Fruit fly (Drosophila melanogaster) whole organism, embryonic: ENCODE data around the gene CG7806.

Source experiments
- Abd-B ChIP-seq: fragments of 200-800 bp; sonication (Bioruptor generic); optimal IDR thresholded peaks from 2 replicates; lab custom pipeline; 2018; ENCODE audit warnings: missing biosample characterization, mild to moderate bottlenecking, missing genetic modification characterization, moderate library complexity
- Adf1 ChIP-seq: fragments of 200-800 bp; sonication (Bioruptor generic); IDR thresholded peaks from 2 replicates; pipeline ENCODE4 v1.3.6; 2022; ENCODE audit warnings: missing biosample characterization, missing genetic modification characterization
- Antp ChIP-seq: fragments of 200-800 bp; sonication (Bioruptor generic); optimal IDR thresholded peaks from 3 replicates; lab custom pipeline; 2016; ENCODE audit warnings: missing biosample characterization, missing genetic modification characterization
- Blimp-1 ChIP-seq: fragments of 200-800 bp; sonication (Bioruptor generic); optimal IDR thresholded peaks from 3 replicates; lab custom pipeline; 2018; ENCODE audit warnings: missing biosample characterization, missing genetic modification characterization, mild to moderate bottlenecking, moderate library complexity, missing genetic modification reagents
- CG10209 ChIP-seq: fragments of 200-800 bp; sonication (Bioruptor generic); optimal IDR thresholded peaks from 3 replicates; lab custom pipeline; 2017; ENCODE audit warnings: missing biosample characterization, mild to moderate bottlenecking, missing genetic modification characterization, missing genetic modification reagents
- CG11085 ChIP-seq: fragments of 200-800 bp; sonication (Bioruptor generic); IDR thresholded peaks from 2 replicates; pipeline ENCODE4 v1.3.6; 2022; ENCODE audit warnings: missing biosample characterization, missing genetic modification characterization
- CG1233 ChIP-seq: fragments of 200-800 bp; sonication (Bioruptor generic); optimal IDR thresholded peaks from 4 replicates; lab custom pipeline; 2018; ENCODE audit warnings: missing biosample characterization, mild to moderate bottlenecking, missing genetic modification characterization
- CG12391 ChIP-seq: fragments of 200-800 bp; sonication (Bioruptor generic); optimal IDR thresholded peaks from 3 replicates; lab custom pipeline; 2018; ENCODE audit warnings: missing biosample characterization, mild to moderate bottlenecking, missing genetic modification characterization, moderate library complexity
- CG14441 ChIP-seq: fragments of 200-800 bp; sonication (Bioruptor generic); IDR thresholded peaks from 2 replicates; pipeline ENCODE4 v1.3.6; 2022; ENCODE audit warnings: missing biosample characterization, missing genetic modification characterization
- CG14710 ChIP-seq: fragments of 200-800 bp; sonication (Bioruptor generic); optimal IDR thresholded peaks from 3 replicates; lab custom pipeline; 2019; ENCODE audit warnings: missing biosample characterization, mild to moderate bottlenecking, missing genetic modification characterization, moderate library complexity
- CG15011 ChIP-seq: fragments of 200-800 bp; sonication (Bioruptor generic); optimal IDR thresholded peaks from 3 replicates; lab custom pipeline; 2018; ENCODE audit warnings: missing biosample characterization, mild to moderate bottlenecking, missing genetic modification characterization
- CG1603 ChIP-seq: fragments of 200-800 bp; sonication (Bioruptor generic); optimal IDR thresholded peaks from 2 replicates; lab custom pipeline; 2019; ENCODE audit warnings: missing biosample characterization, mild to moderate bottlenecking, missing genetic modification characterization, moderate library complexity
- CG17359 ChIP-seq: fragments of 200-800 bp; sonication (Bioruptor generic); optimal IDR thresholded peaks from 3 replicates; lab custom pipeline; 2018; ENCODE audit warnings: missing biosample characterization, mild to moderate bottlenecking, missing genetic modification characterization, moderate library complexity
- CG2120 ChIP-seq: fragments of 200-800 bp; sonication (Bioruptor generic); optimal IDR thresholded peaks from 3 replicates; lab custom pipeline; 2016; ENCODE audit warnings: missing biosample characterization, missing genetic modification characterization
- CG2129 ChIP-seq: fragments of 200-800 bp; sonication (Bioruptor generic); IDR thresholded peaks from 2 replicates; pipeline ENCODE4 v1.3.6; 2022; ENCODE audit warnings: missing biosample characterization, missing genetic modification characterization; ENCODE audit not compliant: partially characterized antibody
- CG3838 ChIP-seq: fragments of 200-800 bp; sonication (Bioruptor generic); optimal IDR thresholded peaks from 3 replicates; lab custom pipeline; 2016; ENCODE audit warnings: missing biosample characterization, missing genetic modification characterization
- CG4282 ChIP-seq: fragments of 200-800 bp; sonication (Bioruptor generic); optimal IDR thresholded peaks from 2 replicates; lab custom pipeline; 2016; ENCODE audit warnings: missing biosample characterization, missing genetic modification characterization
- CG4328 ChIP-seq: fragments of 200-800 bp; sonication (Bioruptor generic); optimal IDR thresholded peaks from 3 replicates; lab custom pipeline; 2017; ENCODE audit warnings: missing biosample characterization, missing genetic modification reagents, missing genetic modification characterization
- CG4360 ChIP-seq: fragments of 200-800 bp; sonication (Bioruptor generic); IDR thresholded peaks from 2 replicates; pipeline ENCODE4 v1.3.6; 2022; ENCODE audit warnings: missing biosample characterization, missing genetic modification characterization
- CG5180 ChIP-seq: fragments of 200-800 bp; sonication (Bioruptor generic); optimal IDR thresholded peaks from 3 replicates; lab custom pipeline; 2017; ENCODE audit warnings: missing biosample characterization, missing genetic modification characterization, mild to moderate bottlenecking, moderate library complexity, missing genetic modification reagents
- CG6272 ChIP-seq: fragments of 200-800 bp; sonication (Bioruptor generic); IDR thresholded peaks from 2 replicates; pipeline ENCODE4 v1.3.6; 2022; ENCODE audit warnings: missing biosample characterization, missing genetic modification characterization
- CG6689 ChIP-seq: fragments of 200-800 bp; sonication (Bioruptor generic); IDR thresholded peaks from 2 replicates; pipeline ENCODE4 v1.3.6; 2022; ENCODE audit warnings: missing biosample characterization, missing genetic modification characterization
- CG7372 ChIP-seq: fragments of 200-800 bp; sonication (Bioruptor generic); IDR thresholded peaks from 2 replicates; pipeline ENCODE4 v1.3.6; 2022; ENCODE audit warnings: missing biosample characterization, missing genetic modification characterization
- CG8089 ChIP-seq: fragments of 200-800 bp; sonication (Bioruptor generic); optimal IDR thresholded peaks from 3 replicates; lab custom pipeline; 2016; ENCODE audit warnings: missing biosample characterization, missing genetic modification characterization
- CG8290 ChIP-seq, 3 experiments: fragments of 200-800 bp; sonication (Bioruptor generic); optimal IDR thresholded peaks; 2 replicates each; lab custom pipeline; 2016 to 2019; ENCODE audit warnings: missing biosample characterization in 3 of 3, missing genetic modification characterization in 3 of 3, mild to moderate bottlenecking in 2 of 3, moderate library complexity in 1 of 3
- CG9727 ChIP-seq: fragments of 200-800 bp; sonication (Bioruptor generic); optimal IDR thresholded peaks from 3 replicates; lab custom pipeline; 2017; ENCODE audit warnings: missing biosample characterization, mild to moderate bottlenecking, missing genetic modification characterization
- D19A ChIP-seq: fragments of 200-800 bp; optimal IDR thresholded peaks from 3 replicates; lab custom pipeline; 2019; ENCODE audit warnings: missing biosample characterization, mild to moderate bottlenecking, missing genetic modification characterization, moderate library complexity
- E2f2 ChIP-seq: fragments of 200-800 bp; sonication (Bioruptor generic); IDR thresholded peaks from 2 replicates; pipeline ENCODE4 v1.3.6; 2022; ENCODE audit warnings: missing biosample characterization, missing genetic modification characterization
- Fer1 ChIP-seq: fragments of 200-800 bp; sonication (Bioruptor generic); optimal IDR thresholded peaks from 2 replicates; lab custom pipeline; 2017; ENCODE audit warnings: missing biosample characterization, mild to moderate bottlenecking, missing genetic modification characterization
- H15 ChIP-seq: fragments of 200-800 bp; sonication (Bioruptor generic); IDR thresholded peaks from 3 replicates; pipeline ENCODE4 v1.3.6; 2022; ENCODE audit warnings: missing biosample characterization, missing genetic modification characterization
- HLH4C ChIP-seq: fragments of 200-800 bp; sonication (Bioruptor generic); IDR thresholded peaks from 3 replicates; pipeline ENCODE4 v1.3.6; 2022; ENCODE audit warnings: missing biosample characterization, missing genetic modification characterization; ENCODE audit not compliant: partially characterized antibody
- NFAT ChIP-seq: fragments of 200-800 bp; sonication (Bioruptor generic); IDR thresholded peaks from 2 replicates; pipeline ENCODE4 v1.3.6; 2022; ENCODE audit warnings: missing biosample characterization, missing genetic modification characterization
- Poxn ChIP-seq: fragments of 200-800 bp; sonication (Bioruptor generic); IDR thresholded peaks from 2 replicates; pipeline ENCODE4 v1.3.6; 2022; ENCODE audit warnings: missing biosample characterization, missing genetic modification characterization
- ab ChIP-seq: fragments of 200-800 bp; sonication (Bioruptor generic); optimal IDR thresholded peaks from 2 replicates; lab custom pipeline; 2016; ENCODE audit warnings: missing biosample characterization, missing genetic modification characterization
- danr ChIP-seq: fragments of 200-800 bp; sonication (Bioruptor generic); IDR thresholded peaks from 2 replicates; pipeline ENCODE4 v1.3.6; 2022; ENCODE audit warnings: missing biosample characterization, missing genetic modification characterization
- gce ChIP-seq: fragments of 200-800 bp; sonication (Bioruptor generic); IDR thresholded peaks from 3 replicates; pipeline ENCODE4 v1.3.6; 2022; ENCODE audit warnings: missing biosample characterization, missing genetic modification characterization
- gcm ChIP-seq: fragments of 200-800 bp; sonication (Bioruptor generic); optimal IDR thresholded peaks from 2 replicates; lab custom pipeline; 2019; ENCODE audit warnings: missing biosample characterization, mild to moderate bottlenecking, missing genetic modification characterization, moderate library complexity
- ham ChIP-seq: fragments of 200-800 bp; sonication (Bioruptor generic); IDR thresholded peaks from 2 replicates; pipeline ENCODE4 v1.3.6; 2022; ENCODE audit warnings: missing biosample characterization, missing genetic modification characterization
- jing ChIP-seq: fragments of 200-800 bp; sonication (Bioruptor generic); optimal IDR thresholded peaks from 2 replicates; lab custom pipeline; 2018; ENCODE audit warnings: missing biosample characterization, mild to moderate bottlenecking, missing genetic modification characterization
- pfk ChIP-seq: fragments of 200-800 bp; sonication (Bioruptor generic); optimal IDR thresholded peaks from 2 replicates; lab custom pipeline; 2018; ENCODE audit warnings: missing biosample characterization, mild to moderate bottlenecking, missing genetic modification characterization, moderate library complexity
- ro ChIP-seq: fragments of 200-800 bp; sonication (Bioruptor generic); IDR thresholded peaks from 2 replicates; pipeline ENCODE4 v1.3.6; 2022; ENCODE audit warnings: missing biosample characterization, missing genetic modification characterization
- row ChIP-seq: fragments of 200-800 bp; sonication (Bioruptor generic); IDR thresholded peaks from 3 replicates; pipeline ENCODE4 v1.3.6; 2022; ENCODE audit warnings: missing biosample characterization, missing genetic modification characterization
- sens-2 ChIP-seq: fragments of 200-800 bp; sonication (Bioruptor generic); IDR thresholded peaks from 2 replicates; pipeline ENCODE4 v1.3.6; 2022; ENCODE audit warnings: missing biosample characterization, missing genetic modification characterization
- slbo ChIP-seq: fragments of 200-800 bp; sonication (Bioruptor generic); IDR thresholded peaks from 2 replicates; pipeline ENCODE4 v1.3.6; 2022; ENCODE audit warnings: missing biosample characterization, missing genetic modification characterization
- sob ChIP-seq: fragments of 200-800 bp; sonication (Bioruptor generic); IDR thresholded peaks from 2 replicates; pipeline ENCODE4 v1.3.6; 2022; ENCODE audit warnings: missing biosample characterization, missing genetic modification characterization
- stc ChIP-seq: fragments of 200-800 bp; sonication (Bioruptor generic); IDR thresholded peaks from 2 replicates; pipeline ENCODE4 v1.3.6; 2022; ENCODE audit warnings: missing biosample characterization, missing genetic modification characterization
- vfl ChIP-seq: fragments of 200-800 bp; sonication (Bioruptor generic); optimal IDR thresholded peaks from 2 replicates; lab custom pipeline; 2016; ENCODE audit warnings: missing biosample characterization, missing genetic modification characterization
- wdn ChIP-seq: fragments of 200-800 bp; sonication (Bioruptor generic); IDR thresholded peaks from 2 replicates; pipeline ENCODE4 v1.3.6; 2022; ENCODE audit warnings: missing biosample characterization, missing genetic modification characterization
- z ChIP-seq: fragments of 200-800 bp; sonication (Bioruptor generic); IDR thresholded peaks from 3 replicates; pipeline ENCODE4 v1.3.6; 2022; ENCODE audit warnings: missing biosample characterization, missing genetic modification characterization
- zen ChIP-seq: fragments of 200-800 bp; sonication (Bioruptor generic); optimal IDR thresholded peaks from 3 replicates; lab custom pipeline; 2018; ENCODE audit warnings: missing biosample characterization, mild to moderate bottlenecking, missing genetic modification characterization, moderate library complexity
- zf30C ChIP-seq: fragments of 200-800 bp; sonication (Bioruptor generic); optimal IDR thresholded peaks from 3 replicates; lab custom pipeline; 2018; ENCODE audit warnings: missing biosample characterization, mild to moderate bottlenecking, missing genetic modification characterization

CG7806 gene

dm6 chr2L:8266145-8266544, 45.1 kb upstream of the CG7806 start (continued):
- peak; percentile 72 for TF ChIP-seq CG14441 (GFP tag; lab: Robert Waterston, UW)
- peak; percentile 71 for TF ChIP-seq gcm (GFP tag; lab: Kevin White, UChicago)
- peak; percentile 30 for TF ChIP-seq CG14710 (tag; lab: Kevin White, UChicago)
- TF ChIP-seq wdn (GFP tag; lab: Robert Waterston, UW), result no peak
- no peak for TF ChIP-seq CG8290 (GFP tag; optimal IDR thresholded peaks at IDR 0.05; lab: Kevin White, UChicago)
- no peak for TF ChIP-seq CG8290 (tag; optimal IDR thresholded peaks at IDR 0.05; lab: Kevin White, UChicago)
- no peak for TF ChIP-seq ab
- TF ChIP-seq H15 (GFP tag; lab: Robert Waterston, UW), result no peak
- peak; percentile 84 for TF ChIP-seq CG17359 (tag; lab: Kevin White, UChicago)
- TF ChIP-seq sens-2 (GFP tag; lab: Robert Waterston, UW), result no peak
- TF ChIP-seq CG2120, result no peak
- TF ChIP-seq CG9727 (GFP tag; lab: Kevin White, UChicago), result peak; percentile 35
- TF ChIP-seq D19A (tag; lab: Kevin White, UChicago), result peak; percentile 49
- TF ChIP-seq Poxn (GFP tag; lab: Robert Waterston, UW), result no peak
- TF ChIP-seq Abd-B (GFP tag; lab: Kevin White, UChicago), result peak; percentile 41
- no peak for TF ChIP-seq vfl (GFP tag; lab: Kevin White, UChicago)
- TF ChIP-seq Antp, result no peak
- TF ChIP-seq ro (GFP tag; lab: Robert Waterston, UW), result no peak
- TF ChIP-seq Adf1, result no peak
- peak; percentile 44; the same call in 1 of the 2 replicates for TF ChIP-seq slbo (GFP tag; lab: Robert Waterston, UW)
- TF ChIP-seq NFAT (GFP tag; lab: Robert Waterston, UW), result no peak
- TF ChIP-seq CG15011 (GFP tag; lab: Kevin White, UChicago), result peak; percentile 30
- TF ChIP-seq stc, result peak; percentile 79
- TF ChIP-seq HLH4C (GFP tag; lab: Robert Waterston, UW), result no peak
- TF ChIP-seq gce (GFP tag; lab: Robert Waterston, UW), result no peak
- peak; percentile 62 for TF ChIP-seq Fer1 (GFP tag; lab: Kevin White, UChicago)
- TF ChIP-seq zen (tag; lab: Kevin White, UChicago), result no peak
- TF ChIP-seq z (GFP tag; lab: Robert Waterston, UW), result no peak
- no peak for TF ChIP-seq CG11085
- peak; percentile 73 for TF ChIP-seq CG12391
- no peak for TF ChIP-seq CG1603
- peak; percentile 73 for TF ChIP-seq row (GFP tag; lab: Robert Waterston, UW)
- TF ChIP-seq CG6689, result no peak; the same call in 1 of the 2 replicates
- TF ChIP-seq pfk, result no peak
- TF ChIP-seq zf30C (GFP tag; lab: Kevin White, UChicago), result no peak
- TF ChIP-seq CG4282 (GFP tag; lab: Kevin White, UChicago), result no peak
- no peak for TF ChIP-seq ham (GFP tag; lab: Robert Waterston, UW)
- TF ChIP-seq CG3838, result no peak
- no peak for TF ChIP-seq CG8089 (GFP tag; lab: Kevin White, UChicago)
- peak; percentile 59 for TF ChIP-seq Blimp-1 (GFP tag; lab: Kevin White, UChicago)
- peak; percentile 38 for TF ChIP-seq CG10209 (GFP tag; lab: Kevin White, UChicago)
- peak; percentile 19; the same call in 1 of the 2 replicates for TF ChIP-seq E2f2 (GFP tag; lab: Robert Waterston, UW)
- TF ChIP-seq CG5180 (GFP tag; lab: Kevin White, UChicago), result peak; percentile 40
- TF ChIP-seq CG2129 (GFP tag; lab: Robert Waterston, UW), result no peak
- TF ChIP-seq CG1233, result peak; percentile 55
- no peak for TF ChIP-seq CG4328 (GFP tag; lab: Kevin White, UChicago)
- no peak for TF ChIP-seq CG6272 (GFP tag; lab: Robert Waterston, UW)
- TF ChIP-seq sob (GFP tag; lab: Robert Waterston, UW), result 0 out of 2 replicates have a peak, but pooled peaks have one; percentile 26
- TF ChIP-seq CG4360 (GFP tag; lab: Robert Waterston, UW), result no peak
- peak; percentile 31 for TF ChIP-seq jing (GFP tag; lab: Kevin White, UChicago)
- TF ChIP-seq CG7372, result peak; percentile 32; the same call in 1 of the 2 replicates
- TF ChIP-seq danr (GFP tag; lab: Robert Waterston, UW), result no peak
